Worm (Caenorhabditis elegans): Measurements from ENCODE around the gene col-88.

col-88 gene

ce11 chrIII:86316-86715, 45.5 kb downstream of the col-88 start, which contains the start of gene attf-3 (continued):
- TF ChIP-seq zfp-2 (tag; optimal IDR thresholded peaks at IDR 0.05) (no peak), nhr-6 (tag; optimal IDR thresholded peaks at IDR 0.05) (peak; percentile 40), nhr-41 (GFP tag; IDR thresholded peaks at IDR 0.05) (no peak), R02D3.7 (tag; optimal IDR thresholded peaks at IDR 0.05) (no peak), cey-2 (tag; optimal IDR thresholded peaks at IDR 0.05; ENCODE audit: borderline replicate concordance, insufficient read depth) (no peak), daf-16 (GFP tag; optimal IDR thresholded peaks at IDR 0.05) (peak in 1 of 2 experiments; percentile 11), daf-16 (tag; optimal IDR thresholded peaks at IDR 0.05) (peak; percentile 78), dpl-1 (GFP tag; optimal IDR thresholded peaks at IDR 0.05) (peak; percentile 67), ceh-32 (tag; optimal IDR thresholded peaks at IDR 0.05; ENCODE audit: poor library complexity) (no peak), ceh-62 (tag; optimal IDR thresholded peaks at IDR 0.05) (no peak), ceh-44 (GFP tag; IDR thresholded peaks at IDR 0.05) (no peak), unc-130 (GFP tag; optimal IDR thresholded peaks at IDR 0.05) (peak; percentile 81), ZK546.5 (tag; optimal IDR thresholded peaks at IDR 0.05) (no peak), jun-1 (tag; optimal IDR thresholded peaks at IDR 0.05) (no peak), daf-19 (GFP tag; conservative IDR thresholded peaks at IDR 0.05) (no peak), fkh-10 (GFP tag; optimal IDR thresholded peaks at IDR 0.05) (peak; percentile 65), nhr-10 (tag; optimal IDR thresholded peaks at IDR 0.05) (no peak), attf-4 (tag; optimal IDR thresholded peaks at IDR 0.05) (no peak)

ce11 chrIII:87183-87582, 46.3 kb downstream of the col-88 start, which contains the start of the genes F54C4.4 and mrpl-40:
F54C4.4 (minus strand) TSS chrIII:87381.
mrpl-40 (plus strand) TSS chrIII:87559.
- TF ChIP-seq hlh-30 (tag; optimal IDR thresholded peaks at IDR 0.05; ENCODE audit: insufficient read depth) (peak; percentile 63), zip-2 (tag; optimal IDR thresholded peaks at IDR 0.05) (no peak), mes-2 (tag; optimal IDR thresholded peaks at IDR 0.05; ENCODE audit: poor library complexity, severe bottlenecking) (peak; percentile 72), dpl-1 (GFP tag; optimal IDR thresholded peaks at IDR 0.05) (peak; percentile 63), mep-1 (tag; optimal IDR thresholded peaks at IDR 0.05) (peak; percentile 54), jun-1 (tag; optimal IDR thresholded peaks at IDR 0.05) (no peak), hmg-1.1 (GFP tag; IDR thresholded peaks at IDR 0.05) (peak; percentile 65), T20F7.1 (GFP tag; optimal IDR thresholded peaks at IDR 0.05) (peak; percentile 98), R02D3.7 (tag; optimal IDR thresholded peaks at IDR 0.05) (peak; percentile 83), daf-16 (GFP tag; optimal IDR thresholded peaks at IDR 0.05) (no peak), daf-16 (tag; optimal IDR thresholded peaks at IDR 0.05) (peak; percentile 18), ceh-44 (GFP tag; IDR thresholded peaks at IDR 0.05) (no peak), F10B5.3 (tag; optimal IDR thresholded peaks at IDR 0.05) (no peak), ceh-28 (tag; optimal IDR thresholded peaks at IDR 0.05) (peak; percentile 18), aha-1 (tag) (peak; percentile 89), lin-38 (GFP tag; IDR thresholded peaks at IDR 0.05) (peak; percentile 30), nhr-41 (GFP tag; IDR thresholded peaks at IDR 0.05) (no peak), dve-1 (tag; optimal IDR thresholded peaks at IDR 0.05; ENCODE audit: insufficient read depth) (peak; percentile 81), ctbp-1 (GFP tag; IDR thresholded peaks at IDR 0.05) (no peak), hif-1 (tag; optimal IDR thresholded peaks at IDR 0.05) (no peak), ces-1 (GFP tag; optimal IDR thresholded peaks at IDR 0.05) (no peak), ztf-11 (tag; optimal IDR thresholded peaks at IDR 0.05) (no peak), nhr-76 (tag; optimal IDR thresholded peaks at IDR 0.05) (no peak), nhr-77 (tag; optimal IDR thresholded peaks at IDR 0.05) (peak; percentile 20), F37D6.2 (tag; optimal IDR thresholded peaks at IDR 0.05) (no peak), nhr-6 (tag; optimal IDR thresholded peaks at IDR 0.05) (peak; percentile 83), lsy-2 (tag; optimal IDR thresholded peaks at IDR 0.05) (peak in 1 of 2 experiments; percentile 85), madf-9 (GFP tag; conservative IDR thresholded peaks at IDR 0.05) (no peak), rbr-2 (tag; optimal IDR thresholded peaks at IDR 0.05) (peak; percentile 18), Y48G9A.11 (GFP tag; IDR thresholded peaks at IDR 0.05) (peak; percentile 95), ZK337.2 (GFP tag; IDR thresholded peaks at IDR 0.05) (no peak), zfp-2 (tag; optimal IDR thresholded peaks at IDR 0.05) (no peak), ceh-20 (GFP tag; IDR thresholded peaks at IDR 0.05) (no peak), nhr-11 (tag; optimal IDR thresholded peaks at IDR 0.05) (peak; percentile 28)

Measured in whole organism, L4 larva.